Worm (Caenorhabditis elegans): ENCODE data around the gene Y116A8C.20.

DNA sequence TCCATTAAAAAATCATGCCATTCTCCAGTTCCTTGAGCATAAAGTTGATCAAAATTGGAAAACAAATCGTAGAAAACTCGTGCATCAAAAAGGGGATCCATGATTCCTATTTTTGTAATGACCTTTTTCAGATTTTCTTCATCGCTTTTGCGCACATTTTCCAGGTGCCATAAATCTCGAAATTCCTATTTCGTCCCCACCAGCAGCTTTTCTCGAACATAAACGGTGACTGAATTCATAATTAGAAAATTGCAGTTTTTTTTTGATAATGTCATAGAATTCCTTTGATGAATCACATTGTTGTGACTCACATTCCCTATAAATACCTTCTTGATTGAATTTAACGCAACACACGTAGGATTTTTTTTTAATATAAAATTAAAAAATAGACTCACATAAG lies 10.2 kb upstream of the Y116A8C.20 start, which contains the start of gene nhr-229:
- TF ChIP-seq tbx-11 (GFP tag; IDR thresholded peaks at IDR 0.05): no peak
- no peak for TF ChIP-seq ets-7 (tag; optimal IDR thresholded peaks at IDR 0.05)
- no peak for TF ChIP-seq hnd-1 (tag; optimal IDR thresholded peaks at IDR 0.05)
- no peak for TF ChIP-seq ama-1 (optimal IDR thresholded peaks at IDR 0.05)
- TF ChIP-seq pes-1 (GFP tag; IDR thresholded peaks at IDR 0.05): no peak
- TF ChIP-seq hmbx-1 (tag; optimal IDR thresholded peaks at IDR 0.05): no peak
- TF ChIP-seq hmg-4 (GFP tag; optimal IDR thresholded peaks at IDR 0.05): no peak
- TF ChIP-seq sea-1 (GFP tag; conservative IDR thresholded peaks at IDR 0.05): no peak
